Worm (Caenorhabditis elegans) whole organism, L3 larva: Measurements from ENCODE around the gene ceh-23.

Experiments used
- ceh-28 ChIP-seq: fragments of 150-350 bp; optimal IDR thresholded peaks from 2 replicates; lab custom pipeline; 2014; ENCODE audit warnings: missing biosample characterization, missing genetic modification reagents, missing genetic modification characterization
- ceh-82 ChIP-seq: fragments of 150-350 bp; optimal IDR thresholded peaks from 2 replicates; lab custom pipeline; 2014; ENCODE audit warnings: missing biosample characterization, missing genetic modification characterization
- daf-12 ChIP-seq: fragments of 150-350 bp; optimal IDR thresholded peaks from 2 replicates; lab custom pipeline; 2014; ENCODE audit warnings: missing biosample characterization, missing genetic modification reagents, missing genetic modification characterization
- elt-3 ChIP-seq, 3 experiments: fragments of 150-350 bp in 1 of 3; sonication (generic microtip) in 2 of 3; optimal IDR thresholded peaks; 2 replicates in 2 of 3; 4 replicates in 1 of 3; lab custom pipeline; 2014 to 2017; ENCODE audit warnings: missing biosample characterization in 3 of 3, missing genetic modification characterization in 3 of 3
- fkh-2 ChIP-seq: fragments of 150-350 bp; optimal IDR thresholded peaks from 2 replicates; lab custom pipeline; 2014; ENCODE audit warnings: missing biosample characterization, missing genetic modification reagents, missing genetic modification characterization
- mdl-1 ChIP-seq: fragments of 150-350 bp; optimal IDR thresholded peaks from 2 replicates; lab custom pipeline; 2014; ENCODE audit warnings: missing biosample characterization, missing genetic modification characterization
- nhr-25 ChIP-seq: sonication (generic microtip); optimal IDR thresholded peaks from 2 replicates; lab custom pipeline; 2017; ENCODE audit warnings: missing biosample characterization, missing genetic modification characterization
- nhr-77 ChIP-seq: fragments of 150-350 bp; optimal IDR thresholded peaks from 2 replicates; lab custom pipeline; 2014; ENCODE audit warnings: missing biosample characterization, missing genetic modification characterization
- pha-4 ChIP-seq: fragments of 150-350 bp; optimal IDR thresholded peaks from 2 replicates; lab custom pipeline; 2014; ENCODE audit warnings: missing biosample characterization, missing genetic modification reagents, missing genetic modification characterization
- skn-1 ChIP-seq: fragments of 150-350 bp; optimal IDR thresholded peaks from 2 replicates; lab custom pipeline; 2014; ENCODE audit warnings: missing biosample characterization, missing genetic modification characterization
- snpc-4 ChIP-seq: fragments of 150-350 bp; optimal IDR thresholded peaks from 2 replicates; lab custom pipeline; 2014; ENCODE audit warnings: missing biosample characterization, missing genetic modification characterization
- zag-1 ChIP-seq: fragments of 150-350 bp; optimal IDR thresholded peaks from 2 replicates; lab custom pipeline; 2014; ENCODE audit warnings: missing biosample characterization, missing genetic modification characterization

ce11 chrIII:7814159-7815055, 25.0 kb upstream of the ceh-23 start, which contains the start of gene egl-5:
- TF ChIP-seq elt-3 (tag; optimal IDR thresholded peaks at IDR 0.05; lab: Kevin White, UChicago), result no peak
- no peak for TF ChIP-seq ceh-28 (tag; lab: Kevin White, UChicago)
- TF ChIP-seq snpc-4, result no peak
- no peak for TF ChIP-seq fkh-2
- TF ChIP-seq ceh-82 (tag; lab: Kevin White, UChicago), result no peak
- no peak for TF ChIP-seq pha-4
- TF ChIP-seq daf-12 (tag; lab: Kevin White, UChicago), result no peak
- no peak for TF ChIP-seq nhr-77 (tag; lab: Kevin White, UChicago)
- no peak for TF ChIP-seq nhr-25
- TF ChIP-seq mdl-1 (tag; lab: Kevin White, UChicago), result no peak
- TF ChIP-seq zag-1 (tag; lab: Kevin White, UChicago), result no peak
- peak; percentile 100 for TF ChIP-seq skn-1
